Worm (Caenorhabditis elegans) whole organism, late embryonic: Measurements from ENCODE around the gene rop-1.

Experiments used
- dmd-4 ChIP-seq: sonication (generic microtip); optimal IDR thresholded peaks from 2 replicates; lab custom pipeline; 2016; ENCODE audit warnings: borderline replicate concordance, missing genetic modification characterization, missing compliant biosample characterization
- elt-4 ChIP-seq: sonication (generic microtip); optimal IDR thresholded peaks from 2 replicates; lab custom pipeline; 2016; ENCODE audit warnings: missing genetic modification characterization, missing compliant biosample characterization
- ets-4 ChIP-seq: sonication (generic microtip); optimal IDR thresholded peaks from 2 replicates; lab custom pipeline; 2016; ENCODE audit warnings: missing genetic modification characterization, missing compliant biosample characterization
- mec-3 ChIP-seq: sonication (generic microtip); optimal IDR thresholded peaks from 2 replicates; lab custom pipeline; 2016; ENCODE audit warnings: borderline replicate concordance, missing genetic modification characterization, missing compliant biosample characterization

- TF ChIP-seq ets-4 (tag; lab: Kevin White, UChicago) (no peak), elt-4 (tag; lab: Kevin White, UChicago) (no peak), dmd-4 (tag; lab: Kevin White, UChicago) (no peak), mec-3 (tag; lab: Kevin White, UChicago) (no peak)
Measured at ce11 chrV:10249515-10249914, 5.3 kb downstream of the rop-1 start.
